Fruit fly (Drosophila melanogaster): ENCODE data around the gene pnt.

The pnt gene

dm6 chr3R:23346007-23346681, at the start of gene pnt:
TSS of gene pnt (minus strand) at chr3R:23346167.
- peak; percentile 73 for TF ChIP-seq psq (GFP tag; optimal IDR thresholded peaks at IDR 0.05)
- peak; percentile 14 to 21 for TF ChIP-seq dl (GFP tag; optimal IDR thresholded peaks at IDR 0.05; ENCODE audit: insufficient read depth in 1 of 2, partially characterized antibody in 2 of 2)
- TF ChIP-seq fru (GFP tag; optimal IDR thresholded peaks at IDR 0.05) = no peak

DNA sequence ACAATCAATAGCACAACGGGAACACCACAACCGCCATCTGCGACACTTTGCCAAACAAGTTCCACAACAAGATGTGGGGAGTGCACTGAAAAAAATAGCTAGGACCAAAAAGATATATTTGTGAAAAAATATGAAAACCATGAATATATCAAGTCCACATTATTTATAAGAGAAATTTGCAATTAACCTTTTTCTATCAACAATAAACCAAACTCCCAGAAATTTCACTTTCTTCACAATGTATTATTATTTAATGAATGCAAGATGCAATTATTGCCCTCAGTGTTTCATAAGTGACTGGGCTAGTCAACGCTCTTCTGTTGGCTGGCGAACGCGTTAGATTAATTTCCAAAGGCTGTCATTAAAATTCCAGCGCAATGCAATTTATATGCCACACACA, 49.8 kb upstream of the pnt start:
- no peak for TF ChIP-seq sv (GFP tag; optimal IDR thresholded peaks at IDR 0.05)
- TF ChIP-seq dsf (GFP tag; optimal IDR thresholded peaks at IDR 0.05; ENCODE audit: borderline replicate concordance) = no peak
- no peak for TF ChIP-seq lola (GFP tag; optimal IDR thresholded peaks at IDR 0.05)

- TF ChIP-seq CG9705 (GFP tag; optimal IDR thresholded peaks at IDR 0.05) (no peak), dsf (GFP tag; optimal IDR thresholded peaks at IDR 0.05; ENCODE audit: borderline replicate concordance) (no peak), sage (GFP tag; optimal IDR thresholded peaks at IDR 0.05) (no peak), N (GFP tag; optimal IDR thresholded peaks at IDR 0.05) (no peak), Sp1 (GFP tag; optimal IDR thresholded peaks at IDR 0.05) (no peak), dl (GFP tag; optimal IDR thresholded peaks at IDR 0.05; ENCODE audit: insufficient read depth in 1 of 2, partially characterized antibody in 2 of 2) (no peak), Vsx2 (GFP tag; optimal IDR thresholded peaks at IDR 0.05; ENCODE audit: partially characterized antibody) (no peak), Hnf4 (GFP tag; optimal IDR thresholded peaks at IDR 0.05) (no peak), lola (GFP tag; optimal IDR thresholded peaks at IDR 0.05) (no peak), brk (GFP tag; optimal IDR thresholded peaks at IDR 0.05) (no peak), sv (GFP tag; optimal IDR thresholded peaks at IDR 0.05) (no peak), dmrt93B (GFP tag; optimal IDR thresholded peaks at IDR 0.05) (no peak)
Observed at dm6 chr3R:23393507-23393906, 47.5 kb upstream of the pnt start.

DNA sequence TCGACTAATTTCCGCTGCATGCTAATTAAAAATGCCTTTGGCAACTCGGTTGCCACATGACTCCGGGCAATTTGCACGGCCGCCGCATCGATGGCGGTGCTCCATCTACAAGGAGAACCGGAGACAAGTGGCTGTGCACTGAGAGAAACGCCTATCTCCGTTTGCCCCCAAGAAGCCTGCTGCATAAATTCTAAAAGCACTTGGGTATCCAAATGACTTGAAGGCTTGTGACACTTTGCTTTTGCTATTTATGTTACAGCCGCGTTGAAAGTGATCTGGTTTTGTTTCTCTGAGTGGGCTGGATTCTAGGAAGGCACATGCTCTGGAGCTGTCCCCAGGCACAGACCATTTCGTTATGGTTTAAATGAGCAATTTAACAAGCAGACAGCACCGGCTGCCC, 46.3 kb upstream of the pnt start:
- TF ChIP-seq Myc (optimal IDR thresholded peaks at IDR 0.05) = no peak
- no peak for TF ChIP-seq dsf (GFP tag; optimal IDR thresholded peaks at IDR 0.05; ENCODE audit: borderline replicate concordance)
- TF ChIP-seq Rel (GFP tag; optimal IDR thresholded peaks at IDR 0.05) = no peak
- TF ChIP-seq Rel (tag; optimal IDR thresholded peaks at IDR 0.05) = no peak

DNA sequence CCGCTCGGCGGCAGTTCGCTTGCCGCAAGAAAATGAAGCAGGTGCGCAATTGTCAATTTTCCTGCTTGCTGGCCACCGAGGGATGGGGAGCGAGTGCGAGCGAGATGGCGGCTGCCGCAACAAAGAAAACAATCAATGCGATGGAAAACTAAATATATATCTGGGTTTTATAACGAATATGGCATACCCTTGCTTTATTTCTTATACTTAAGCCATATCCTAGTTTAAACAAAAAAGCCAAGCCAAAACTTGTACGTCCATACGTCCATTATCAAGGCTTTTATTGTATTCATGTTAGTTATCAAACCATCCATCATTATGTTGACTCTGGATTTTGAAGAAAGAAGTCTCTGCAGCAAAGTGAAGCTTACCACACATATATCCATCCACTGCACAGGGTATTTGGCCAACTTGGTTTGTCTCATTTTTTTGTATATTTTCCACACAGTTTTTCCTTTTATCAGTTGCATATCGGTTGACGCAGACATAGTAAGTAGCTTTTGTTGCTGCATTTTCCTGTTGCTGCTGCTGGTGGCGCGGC, 44.9 kb upstream of the pnt start:
- TF ChIP-seq N (GFP tag; optimal IDR thresholded peaks at IDR 0.05) (no peak), brk (GFP tag; optimal IDR thresholded peaks at IDR 0.05) (no peak), Jra (GFP tag; optimal IDR thresholded peaks at IDR 0.05) (no peak), Vsx2 (GFP tag; optimal IDR thresholded peaks at IDR 0.05; ENCODE audit: partially characterized antibody) (no peak), Hr83 (GFP tag; optimal IDR thresholded peaks at IDR 0.05; ENCODE audit: poor library complexity, severe bottlenecking) (no peak), h (GFP tag; optimal IDR thresholded peaks at IDR 0.05) (no peak), CG9705 (GFP tag; optimal IDR thresholded peaks at IDR 0.05) (no peak), dsf (GFP tag; optimal IDR thresholded peaks at IDR 0.05; ENCODE audit: borderline replicate concordance) (no peak), CG32264 (GFP tag; optimal IDR thresholded peaks at IDR 0.05) (no peak), ey (GFP tag; optimal IDR thresholded peaks at IDR 0.05) (no peak), Rel (GFP tag; optimal IDR thresholded peaks at IDR 0.05) (no peak), Rel (tag; optimal IDR thresholded peaks at IDR 0.05) (no peak), OdsH (GFP tag; optimal IDR thresholded peaks at IDR 0.05) (no peak)

- no peak for TF ChIP-seq woc (GFP tag; optimal IDR thresholded peaks at IDR 0.05)
- TF ChIP-seq rgr (GFP tag; optimal IDR thresholded peaks at IDR 0.05) = no peak
- TF ChIP-seq sv (GFP tag; optimal IDR thresholded peaks at IDR 0.05) = no peak
- no peak for TF ChIP-seq sage (GFP tag; optimal IDR thresholded peaks at IDR 0.05)
- no peak for TF ChIP-seq Hr78 (GFP tag; optimal IDR thresholded peaks at IDR 0.05)
- no peak for TF ChIP-seq CG32264 (GFP tag; optimal IDR thresholded peaks at IDR 0.05)
- no peak for TF ChIP-seq Mio (GFP tag; optimal IDR thresholded peaks at IDR 0.05)
- TF ChIP-seq Rel (GFP tag; optimal IDR thresholded peaks at IDR 0.05) = no peak
- TF ChIP-seq Rel (tag; optimal IDR thresholded peaks at IDR 0.05) = no peak
- TF ChIP-seq brk (GFP tag; optimal IDR thresholded peaks at IDR 0.05) = no peak
- no peak for TF ChIP-seq tai (GFP tag; optimal IDR thresholded peaks at IDR 0.05)
Observed at dm6 chr3R:23388798-23389197, 42.8 kb upstream of the pnt start, which contains the start of gene CG31515. TSS of gene CG31515 (minus strand) at chr3R:23388898.
